Fruit fly (Drosophila melanogaster) whole organism, embryonic: ENCODE data around the gene Alp10.
A peak's percentile ranks its signal among the peaks of the same experiment; 100 is the strongest.

Experiments used
- Ada2b ChIP-seq: fragments of 200-800 bp; sonication (Bioruptor generic); IDR thresholded peaks from 2 replicates; pipeline ENCODE4 v1.3.6; 2022; ENCODE audit warnings: missing biosample characterization, missing genetic modification characterization
- Atf6 ChIP-seq: fragments of 200-800 bp; sonication (Bioruptor generic); IDR thresholded peaks from 2 replicates; pipeline ENCODE4 v1.3.6; 2022; ENCODE audit warnings: missing biosample characterization, missing genetic modification characterization
- CG10321 ChIP-seq: fragments of 200-800 bp; sonication (Bioruptor generic); IDR thresholded peaks from 2 replicates; pipeline ENCODE4 v1.3.6; 2022; ENCODE audit warnings: missing biosample characterization, missing genetic modification characterization
- CG10543 ChIP-seq: fragments of 200-800 bp; sonication (Bioruptor generic); optimal IDR thresholded peaks from 3 replicates; lab custom pipeline; 2017; ENCODE audit warnings: missing biosample characterization, mild to moderate bottlenecking, missing genetic modification characterization, moderate library complexity
- CG10654 ChIP-seq: fragments of 200-800 bp; sonication (Bioruptor generic); optimal IDR thresholded peaks from 2 replicates; lab custom pipeline; 2016; ENCODE audit warnings: missing biosample characterization, missing genetic modification characterization
- CG10979 ChIP-seq: fragments of 200-800 bp; sonication (Bioruptor generic); optimal IDR thresholded peaks from 2 replicates; lab custom pipeline; 2018; ENCODE audit warnings: missing biosample characterization, mild to moderate bottlenecking, missing genetic modification characterization, moderate library complexity
- CG11247 ChIP-seq: fragments of 200-800 bp; sonication (Bioruptor generic); IDR thresholded peaks from 2 replicates; pipeline ENCODE4 v1.3.6; 2022; ENCODE audit warnings: missing biosample characterization, missing genetic modification characterization
- CG11504 ChIP-seq: fragments of 200-800 bp; sonication (Bioruptor generic); optimal IDR thresholded peaks from 3 replicates; lab custom pipeline; 2019; ENCODE audit warnings: missing biosample characterization, mild to moderate bottlenecking, missing genetic modification characterization, moderate library complexity
- CG12104 ChIP-seq: fragments of 200-800 bp; sonication (Bioruptor generic); optimal IDR thresholded peaks from 3 replicates; lab custom pipeline; 2016; ENCODE audit warnings: missing biosample characterization, missing genetic modification characterization
- CG12299 ChIP-seq: fragments of 200-800 bp; sonication (Bioruptor generic); optimal IDR thresholded peaks from 2 replicates; lab custom pipeline; 2018; ENCODE audit warnings: missing biosample characterization, mild to moderate bottlenecking, missing genetic modification characterization
- CG14667 ChIP-seq: fragments of 200-800 bp; sonication (Bioruptor generic); IDR thresholded peaks from 2 replicates; pipeline ENCODE4 v1.3.6; 2022; ENCODE audit warnings: missing biosample characterization, missing genetic modification characterization
- CG1529 ChIP-seq: fragments of 200-800 bp; sonication (Bioruptor generic); optimal IDR thresholded peaks from 3 replicates; lab custom pipeline; 2018; ENCODE audit warnings: missing biosample characterization, missing genetic modification characterization
- CG17328 ChIP-seq: fragments of 200-800 bp; sonication (Bioruptor generic); IDR thresholded peaks from 2 replicates; pipeline ENCODE4 v1.3.6; 2022; ENCODE audit warnings: missing biosample characterization, missing genetic modification characterization
- CG2116 ChIP-seq: fragments of 200-800 bp; sonication (Bioruptor generic); optimal IDR thresholded peaks from 3 replicates; lab custom pipeline; 2018; ENCODE audit warnings: missing biosample characterization, mild to moderate bottlenecking, missing genetic modification characterization
- CG32772 ChIP-seq: fragments of 200-800 bp; sonication (Bioruptor generic); IDR thresholded peaks from 2 replicates; pipeline ENCODE4 v1.3.6; 2022; ENCODE audit warnings: missing biosample characterization, missing genetic modification characterization
- CG3281 ChIP-seq: fragments of 200-800 bp; sonication (Bioruptor generic); optimal IDR thresholded peaks from 3 replicates; lab custom pipeline; 2017; ENCODE audit warnings: missing biosample characterization, mild to moderate bottlenecking, missing genetic modification characterization
- CG33213 ChIP-seq: fragments of 200-800 bp; sonication (Bioruptor generic); optimal IDR thresholded peaks from 3 replicates; lab custom pipeline; 2016; ENCODE audit warnings: missing biosample characterization, missing genetic modification characterization
- CG42726 ChIP-seq: fragments of 200-800 bp; sonication (Bioruptor generic); IDR thresholded peaks from 2 replicates; pipeline ENCODE4 v1.3.6; 2022; ENCODE audit warnings: missing biosample characterization, missing genetic modification characterization; ENCODE audit not compliant: partially characterized antibody
- CG6254 ChIP-seq: fragments of 200-800 bp; sonication (Bioruptor generic); optimal IDR thresholded peaks from 3 replicates; lab custom pipeline; 2017; ENCODE audit warnings: mild to moderate bottlenecking, missing biosample characterization, missing genetic modification reagents, missing genetic modification characterization
- CG6683 ChIP-seq: fragments of 200-800 bp; sonication (Bioruptor generic); optimal IDR thresholded peaks from 2 replicates; lab custom pipeline; 2017; ENCODE audit warnings: missing biosample characterization, mild to moderate bottlenecking, missing genetic modification characterization, missing genetic modification reagents
- CG7556 ChIP-seq: fragments of 200-800 bp; sonication (Bioruptor generic); optimal IDR thresholded peaks from 2 replicates; lab custom pipeline; 2017; ENCODE audit warnings: missing biosample characterization, mild to moderate bottlenecking, missing genetic modification characterization
- CG7987 ChIP-seq: fragments of 200-800 bp; sonication (Bioruptor generic); optimal IDR thresholded peaks from 2 replicates; lab custom pipeline; 2018; ENCODE audit warnings: missing biosample characterization, mild to moderate bottlenecking, missing genetic modification characterization, moderate library complexity
- CG9817 ChIP-seq: fragments of 200-800 bp; sonication (Bioruptor generic); optimal IDR thresholded peaks from 2 replicates; lab custom pipeline; 2018; ENCODE audit warnings: missing biosample characterization, mild to moderate bottlenecking, missing genetic modification characterization, moderate library complexity
- CHES-1-like ChIP-seq: fragments of 200-800 bp; sonication (Bioruptor generic); optimal IDR thresholded peaks from 2 replicates; lab custom pipeline; 2016; ENCODE audit warnings: missing biosample characterization, missing genetic modification characterization
- CoRest ChIP-seq: fragments of 200-800 bp; sonication (Bioruptor generic); optimal IDR thresholded peaks from 3 replicates; lab custom pipeline; 2018; ENCODE audit warnings: missing biosample characterization, mild to moderate bottlenecking, missing genetic modification characterization, moderate library complexity
- E2f2 ChIP-seq: fragments of 200-800 bp; sonication (Bioruptor generic); IDR thresholded peaks from 2 replicates; pipeline ENCODE4 v1.3.6; 2022; ENCODE audit warnings: missing biosample characterization, missing genetic modification characterization
- Ets65A ChIP-seq: fragments of 200-800 bp; sonication (Bioruptor generic); peaks from one replicate; lab custom pipeline; 2016; ENCODE audit warnings: missing biosample characterization, missing genetic modification characterization
- Gsc ChIP-seq: fragments of 200-800 bp; sonication (Bioruptor generic); IDR thresholded peaks from 2 replicates; pipeline ENCODE4 v1.3.6; 2022; ENCODE audit warnings: missing biosample characterization, missing genetic modification characterization
- H15 ChIP-seq: fragments of 200-800 bp; sonication (Bioruptor generic); IDR thresholded peaks from 3 replicates; pipeline ENCODE4 v1.3.6; 2022; ENCODE audit warnings: missing biosample characterization, missing genetic modification characterization
- H2.0 ChIP-seq: fragments of 200-800 bp; sonication (Bioruptor generic); IDR thresholded peaks from 2 replicates; pipeline ENCODE4 v1.3.6; 2022; ENCODE audit warnings: missing biosample characterization, missing genetic modification characterization
- Hey ChIP-seq: fragments of 200-800 bp; sonication (Bioruptor generic); optimal IDR thresholded peaks from 3 replicates; lab custom pipeline; 2018; ENCODE audit warnings: missing biosample characterization, mild to moderate bottlenecking, missing genetic modification characterization
- NK7.1 ChIP-seq: fragments of 200-800 bp; sonication (Bioruptor generic); optimal IDR thresholded peaks from 3 replicates; lab custom pipeline; 2016; ENCODE audit warnings: missing biosample characterization, missing genetic modification characterization
- Stat92E ChIP-seq, 3 experiments: fragments of >200 bp in 2 of 3; fragments of 200-800 bp in 1 of 3; sonication (Bioruptor generic) in 1 of 3; optimal IDR thresholded peaks; 2 replicates each; lab custom pipeline; 2017 to 2019; ENCODE audit warnings: missing biosample characterization in 3 of 3, missing genetic modification characterization in 3 of 3, mild to moderate bottlenecking in 1 of 3, moderate library complexity in 1 of 3
- Taf1 ChIP-seq: fragments of 200-800 bp; sonication (Bioruptor generic); IDR thresholded peaks from 2 replicates; pipeline ENCODE4 v1.3.6; 2022; ENCODE audit warnings: missing biosample characterization, missing genetic modification characterization
- al ChIP-seq: fragments of 200-800 bp; sonication (Bioruptor generic); IDR thresholded peaks from 2 replicates; pipeline ENCODE4 v1.3.6; 2022; ENCODE audit warnings: missing biosample characterization, missing genetic modification characterization
- bowl ChIP-seq: fragments of 200-800 bp; sonication (Bioruptor generic); IDR thresholded peaks from 2 replicates; pipeline ENCODE4 v1.3.6; 2022; ENCODE audit warnings: missing biosample characterization, missing genetic modification characterization
- chn ChIP-seq: fragments of 200-800 bp; sonication (Bioruptor generic); optimal IDR thresholded peaks from 2 replicates; lab custom pipeline; 2016; ENCODE audit warnings: missing biosample characterization, missing genetic modification characterization
- ewg ChIP-seq: fragments of 200-800 bp; sonication (Bioruptor generic); optimal IDR thresholded peaks from 3 replicates; lab custom pipeline; 2017; ENCODE audit warnings: mild to moderate bottlenecking, missing biosample characterization, missing genetic modification reagents, missing genetic modification characterization
- gcm ChIP-seq: fragments of 200-800 bp; sonication (Bioruptor generic); optimal IDR thresholded peaks from 2 replicates; lab custom pipeline; 2019; ENCODE audit warnings: missing biosample characterization, mild to moderate bottlenecking, missing genetic modification characterization, moderate library complexity
- gcm2 ChIP-seq: fragments of 200-800 bp; sonication (Bioruptor generic); optimal IDR thresholded peaks from 2 replicates; lab custom pipeline; 2016; ENCODE audit warnings: missing biosample characterization, missing genetic modification characterization
- grau ChIP-seq: fragments of 200-800 bp; optimal IDR thresholded peaks from 3 replicates; lab custom pipeline; 2019; ENCODE audit warnings: missing biosample characterization, mild to moderate bottlenecking, missing genetic modification characterization, moderate library complexity
- nau ChIP-seq: fragments of 200-800 bp; sonication (Bioruptor generic); optimal IDR thresholded peaks from 3 replicates; lab custom pipeline; 2017; ENCODE audit warnings: missing biosample characterization, mild to moderate bottlenecking, missing genetic modification characterization, missing genetic modification reagents
- nom ChIP-seq: fragments of 200-800 bp; sonication (Bioruptor generic); optimal IDR thresholded peaks from 2 replicates; lab custom pipeline; 2017; ENCODE audit warnings: missing biosample characterization, missing genetic modification characterization, mild to moderate bottlenecking, moderate library complexity, missing genetic modification reagents
- p53 ChIP-seq: fragments of 200-800 bp; sonication (Bioruptor generic); optimal IDR thresholded peaks from 2 replicates; lab custom pipeline; 2016; ENCODE audit warnings: missing biosample characterization, missing genetic modification characterization
- pzg ChIP-seq: fragments of 200-800 bp; sonication (Bioruptor generic); optimal IDR thresholded peaks from 3 replicates; lab custom pipeline; 2018; ENCODE audit warnings: missing biosample characterization, mild to moderate bottlenecking, missing genetic modification characterization, moderate library complexity
- so ChIP-seq: fragments of 200-800 bp; sonication (Bioruptor generic); IDR thresholded peaks from 3 replicates; pipeline ENCODE4 v1.3.6; 2022; ENCODE audit warnings: missing biosample characterization, missing genetic modification characterization
- sug ChIP-seq: fragments of 200-800 bp; optimal IDR thresholded peaks from 2 replicates; lab custom pipeline; 2019; ENCODE audit warnings: missing biosample characterization, mild to moderate bottlenecking, missing genetic modification characterization, moderate library complexity
- trh ChIP-seq: fragments of 200-800 bp; sonication (Bioruptor generic); optimal IDR thresholded peaks from 2 replicates; lab custom pipeline; 2016; ENCODE audit warnings: missing biosample characterization, missing genetic modification characterization
- wor ChIP-seq: fragments of 200-800 bp; sonication (Bioruptor generic); IDR thresholded peaks from 2 replicates; pipeline ENCODE4 v1.3.6; 2022; ENCODE audit warnings: missing biosample characterization, missing genetic modification characterization
- zen2 ChIP-seq: fragments of 200-800 bp; sonication (Bioruptor generic); IDR thresholded peaks from 3 replicates; pipeline ENCODE4 v1.3.6; 2022; ENCODE audit warnings: missing biosample characterization, missing genetic modification characterization; ENCODE audit not compliant: partially characterized antibody
- zf30C ChIP-seq: fragments of 200-800 bp; sonication (Bioruptor generic); optimal IDR thresholded peaks from 3 replicates; lab custom pipeline; 2018; ENCODE audit warnings: missing biosample characterization, mild to moderate bottlenecking, missing genetic modification characterization

Gene Alp10

dm6 chr3L:5583295-5583707, 11.8 kb downstream of the Alp10 start (continued):
- peak; percentile 21 for TF ChIP-seq CG1529 (GFP tag; lab: Kevin White, UChicago)
- peak; percentile 62 for TF ChIP-seq CG12299
- peak; percentile 91 for TF ChIP-seq CoRest (tag; lab: Kevin White, UChicago)
- peak; percentile 73; the same call in 2 of the 3 replicates for TF ChIP-seq zen2 (GFP tag; lab: Robert Waterston, UW)
- TF ChIP-seq CG7987 (GFP tag; lab: Kevin White, UChicago): peak; percentile 65
- peak; percentile 87 for TF ChIP-seq CG10654 (GFP tag; lab: Kevin White, UChicago)
- peak; percentile 70 for TF ChIP-seq CG10979 (tag; lab: Kevin White, UChicago)
- peak; percentile 80 for TF ChIP-seq Atf6 (GFP tag; lab: Robert Waterston, UW)
- TF ChIP-seq gcm2 (GFP tag; lab: Kevin White, UChicago): peak; percentile 71
- TF ChIP-seq CG3281 (GFP tag; lab: Kevin White, UChicago): no peak
- TF ChIP-seq CG6683: no peak
- TF ChIP-seq bowl (GFP tag; lab: Robert Waterston, UW): peak; percentile 63; the same call in 1 of the 2 replicates
- peak in 1 of 3 experiments; percentile 20 for TF ChIP-seq Stat92E (GFP tag; optimal IDR thresholded peaks at IDR 0.05; lab: Kevin White, UChicago)
- TF ChIP-seq pzg (GFP tag; lab: Kevin White, UChicago): peak; percentile 93
- peak; percentile 51 for TF ChIP-seq trh
- no peak for TF ChIP-seq CG10543 (GFP tag; lab: Kevin White, UChicago)
- TF ChIP-seq Hey (tag; lab: Kevin White, UChicago): no peak
- TF ChIP-seq CG42726 (GFP tag; lab: Robert Waterston, UW): peak; percentile 66
- TF ChIP-seq nom (GFP tag; lab: Kevin White, UChicago): no peak
- peak; percentile 84 for TF ChIP-seq zf30C (GFP tag; lab: Kevin White, UChicago)
- no peak for TF ChIP-seq sug (tag; lab: Kevin White, UChicago)
- no peak for TF ChIP-seq CG7556 (GFP tag; lab: Kevin White, UChicago)
- peak; percentile 90 for TF ChIP-seq H2.0
- peak; percentile 70 for TF ChIP-seq CG12104 (GFP tag; lab: Kevin White, UChicago)
- no peak for TF ChIP-seq CG11504 (tag; lab: Kevin White, UChicago)
- peak; percentile 63; the same call in 1 of the 3 replicates for TF ChIP-seq so (GFP tag; lab: Robert Waterston, UW)
- TF ChIP-seq grau (tag; lab: Kevin White, UChicago): peak; percentile 81
- TF ChIP-seq Ada2b: peak; percentile 86
- no peak for TF ChIP-seq ewg (GFP tag; lab: Kevin White, UChicago)
- TF ChIP-seq al (GFP tag; lab: Robert Waterston, UW): peak; percentile 92
- peak; percentile 82 for TF ChIP-seq Taf1 (GFP tag; lab: Robert Waterston, UW)
- TF ChIP-seq Gsc (GFP tag; lab: Robert Waterston, UW): peak; percentile 70
- peak; percentile 18 for TF ChIP-seq CG6254 (GFP tag; lab: Kevin White, UChicago)
- TF ChIP-seq CG33213: peak; percentile 63
- TF ChIP-seq p53 (GFP tag; lab: Kevin White, UChicago): peak; percentile 52
- no peak for TF ChIP-seq nau (GFP tag; lab: Kevin White, UChicago)
- TF ChIP-seq Ets65A (GFP tag; lab: Kevin White, UChicago): peak; percentile 100
- peak; percentile 94 for TF ChIP-seq CG9817 (tag; lab: Kevin White, UChicago)
- TF ChIP-seq wor (GFP tag; lab: Robert Waterston, UW): peak; percentile 82
- TF ChIP-seq CG2116: peak; percentile 83
- TF ChIP-seq CG11247 (GFP tag; lab: Robert Waterston, UW): peak; percentile 93
- peak; percentile 37; the same call in 1 of the 2 replicates for TF ChIP-seq CG10321
- TF ChIP-seq gcm: no peak
- TF ChIP-seq chn (GFP tag; lab: Kevin White, UChicago): peak; percentile 79
- TF ChIP-seq CG32772: peak; percentile 93
- TF ChIP-seq CHES-1-like: peak; percentile 91
- peak; percentile 88 for TF ChIP-seq H15 (GFP tag; lab: Robert Waterston, UW)
- peak; percentile 80 for TF ChIP-seq CG17328
- TF ChIP-seq NK7.1 (GFP tag; lab: Kevin White, UChicago): peak; percentile 71
- TF ChIP-seq E2f2 (GFP tag; lab: Robert Waterston, UW): peak; percentile 85
- peak; percentile 91 for TF ChIP-seq CG14667
